Worm (Caenorhabditis elegans) whole organism, L2 larva: ENCODE results near the gene T04A6.3.

Experiments used
- C34F6.9 ChIP-seq: fragments of 150-350 bp; optimal IDR thresholded peaks from 2 replicates; lab custom pipeline; 2014; ENCODE audit warnings: missing biosample characterization, missing genetic modification characterization
- R02D3.7 ChIP-seq: fragments of 150-350 bp; optimal IDR thresholded peaks from 2 replicates; lab custom pipeline; 2014; ENCODE audit warnings: missing biosample characterization, missing genetic modification characterization
- Y55F3AM.14 ChIP-seq: fragments of 200-800 bp; sonication (Bioruptor generic); optimal IDR thresholded peaks from 2 replicates; lab custom pipeline; 2018; ENCODE audit warnings: mild to moderate bottlenecking, missing genetic modification characterization, missing compliant biosample characterization
- ZK546.5 ChIP-seq: sonication (generic microtip); optimal IDR thresholded peaks from 2 replicates; lab custom pipeline; 2017; ENCODE audit warnings: missing biosample characterization, missing genetic modification characterization
- aly-2 ChIP-seq: fragments of 150-350 bp; optimal IDR thresholded peaks from 2 replicates; lab custom pipeline; 2014; ENCODE audit warnings: missing biosample characterization, missing genetic modification characterization
- ama-1 ChIP-seq: fragments of 150-350 bp; optimal IDR thresholded peaks from 2 replicates; lab custom pipeline; 2018; ENCODE audit warnings: inconsistent platforms
- blmp-1 ChIP-seq: sonication (generic microtip); optimal IDR thresholded peaks from 2 replicates; lab custom pipeline; 2017; ENCODE audit warnings: missing genetic modification characterization, mild to moderate bottlenecking, missing compliant biosample characterization, antibody characterized with exemption, moderate library complexity; ENCODE audit not compliant: insufficient read depth
- ceh-16 ChIP-seq: fragments of 150-350 bp; optimal IDR thresholded peaks from 2 replicates; lab custom pipeline; 2014; ENCODE audit warnings: missing biosample characterization, missing genetic modification characterization
- ceh-82 ChIP-seq: fragments of 150-350 bp; optimal IDR thresholded peaks from 2 replicates; lab custom pipeline; 2014; ENCODE audit warnings: missing biosample characterization, missing genetic modification characterization
- dmd-4 ChIP-seq: sonication (generic microtip); optimal IDR thresholded peaks from 2 replicates; lab custom pipeline; 2017; ENCODE audit warnings: missing biosample characterization, missing genetic modification characterization
- egl-27 ChIP-seq: sonication (generic microtip); optimal IDR thresholded peaks from 3 replicates; lab custom pipeline; 2017; ENCODE audit warnings: missing biosample characterization, missing genetic modification reagents, missing genetic modification characterization
- elt-3 ChIP-seq: sonication (generic microtip); optimal IDR thresholded peaks from 2 replicates; lab custom pipeline; 2017; ENCODE audit warnings: missing biosample characterization, missing genetic modification characterization
- fos-1 ChIP-seq: fragments of 150-350 bp; optimal IDR thresholded peaks from 2 replicates; lab custom pipeline; 2014; ENCODE audit warnings: missing biosample characterization, missing genetic modification characterization
- gmeb-1 ChIP-seq: fragments of 150-350 bp; optimal IDR thresholded peaks from 2 replicates; lab custom pipeline; 2014; ENCODE audit warnings: missing biosample characterization, missing genetic modification characterization
- lin-11 ChIP-seq: fragments of 150-350 bp; sonication (generic microtip); optimal IDR thresholded peaks from 2 replicates; lab custom pipeline; 2014; ENCODE audit warnings: missing biosample characterization, missing genetic modification characterization, inconsistent platforms, mixed read lengths
- lin-39 ChIP-seq: fragments of 150-350 bp; optimal IDR thresholded peaks from 2 replicates; lab custom pipeline; 2014; ENCODE audit warnings: missing biosample characterization, missing genetic modification reagents, missing genetic modification characterization
- lsy-2 ChIP-seq, 2 experiments: fragments of 150-350 bp in 1 of 2; sonication (generic microtip) in 1 of 2; optimal IDR thresholded peaks; 2 replicates each; lab custom pipeline; 2014 to 2017; ENCODE audit warnings: missing biosample characterization in 2 of 2, missing genetic modification characterization in 2 of 2
- mbf-1 ChIP-seq: sonication (generic microtip); optimal IDR thresholded peaks from 2 replicates; lab custom pipeline; 2017; ENCODE audit warnings: missing biosample characterization, missing genetic modification characterization
- mdl-1 ChIP-seq, 2 experiments: fragments of 150-350 bp in 1 of 2; sonication (generic microtip) in 1 of 2; optimal IDR thresholded peaks; 2 replicates each; lab custom pipeline; 2017; ENCODE audit warnings: missing biosample characterization in 2 of 2, missing genetic modification characterization in 2 of 2
- nhr-10 ChIP-seq: sonication (generic microtip); optimal IDR thresholded peaks from 2 replicates; lab custom pipeline; 2017; ENCODE audit warnings: missing biosample characterization, missing genetic modification characterization
- nhr-12 ChIP-seq: fragments of 150-350 bp; optimal IDR thresholded peaks from 2 replicates; lab custom pipeline; 2014; ENCODE audit warnings: missing biosample characterization, missing genetic modification characterization
- nhr-129 ChIP-seq: fragments of 150-350 bp; optimal IDR thresholded peaks from 2 replicates; lab custom pipeline; 2014; ENCODE audit warnings: missing biosample characterization, missing genetic modification characterization
- nhr-21 ChIP-seq: fragments of 150-350 bp; optimal IDR thresholded peaks from 2 replicates; lab custom pipeline; 2014; ENCODE audit warnings: missing biosample characterization, missing genetic modification characterization
- nhr-237 ChIP-seq: fragments of 150-350 bp; optimal IDR thresholded peaks from 2 replicates; lab custom pipeline; 2014; ENCODE audit warnings: missing biosample characterization, missing genetic modification characterization
- nhr-25 ChIP-seq: fragments of 150-350 bp; sonication (generic microtip); optimal IDR thresholded peaks from 3 replicates; lab custom pipeline; 2014; ENCODE audit warnings: missing biosample characterization, missing genetic modification characterization
- peb-1 ChIP-seq: fragments of 150-350 bp; optimal IDR thresholded peaks from 2 replicates; lab custom pipeline; 2014; ENCODE audit warnings: missing biosample characterization, missing genetic modification characterization
- sem-4 ChIP-seq: fragments of 150-350 bp; optimal IDR thresholded peaks from 2 replicates; lab custom pipeline; 2014; ENCODE audit warnings: missing biosample characterization, missing genetic modification reagents, missing genetic modification characterization
- skn-1 ChIP-seq: sonication (generic microtip); optimal IDR thresholded peaks from 2 replicates; lab custom pipeline; 2017; ENCODE audit warnings: missing biosample characterization, missing genetic modification characterization
- sma-3 ChIP-seq: sonication (generic microtip); optimal IDR thresholded peaks from 2 replicates; lab custom pipeline; 2016; ENCODE audit warnings: missing genetic modification reagents, missing genetic modification characterization, missing compliant biosample characterization
- sma-9 ChIP-seq, 2 experiments: fragments of 150-350 bp in 1 of 2; sonication (generic microtip) in 1 of 2; optimal IDR thresholded peaks; 2 replicates each; lab custom pipeline; 2014 to 2016; ENCODE audit warnings: missing genetic modification characterization in 2 of 2, mild to moderate bottlenecking in 1 of 2, missing biosample characterization in 1 of 2, missing compliant biosample characterization in 1 of 2, missing genetic modification reagents in 1 of 2, moderate library complexity in 1 of 2
- unc-39 ChIP-seq: fragments of 150-350 bp; optimal IDR thresholded peaks from 2 replicates; lab custom pipeline; 2014; ENCODE audit warnings: missing biosample characterization, missing genetic modification characterization
- unc-55 ChIP-seq: fragments of 150-350 bp; sonication (generic microtip); optimal IDR thresholded peaks from 3 replicates; lab custom pipeline; 2014; ENCODE audit warnings: missing biosample characterization, missing genetic modification reagents, missing genetic modification characterization
- unc-62 ChIP-seq: fragments of 150-350 bp; optimal IDR thresholded peaks from 2 replicates; lab custom pipeline; 2014; ENCODE audit warnings: missing biosample characterization, missing genetic modification reagents, missing genetic modification characterization
- ztf-1 ChIP-seq: fragments of 200-800 bp; sonication (Bioruptor generic); conservative IDR thresholded peaks from 2 replicates; pipeline ENCODE4 v1.3.6; 2022; ENCODE audit warnings: missing genetic modification characterization, missing compliant biosample characterization
- ztf-11 ChIP-seq: sonication (generic microtip); optimal IDR thresholded peaks from 2 replicates; lab custom pipeline; 2017; ENCODE audit warnings: missing biosample characterization, missing genetic modification characterization
- ztf-4 ChIP-seq: fragments of 150-350 bp; optimal IDR thresholded peaks from 2 replicates; lab custom pipeline; 2014; ENCODE audit warnings: missing biosample characterization, missing genetic modification characterization

T04A6.3 gene

ce11 chrIII:7622922-7623321, 14.8 kb upstream of the T04A6.3 start:
- TF ChIP-seq lin-11 (tag; lab: Kevin White, UChicago) (no peak), lin-39 (tag; lab: Kevin White, UChicago) (no peak), fos-1 (tag; lab: Kevin White, UChicago) (peak; percentile 41), blmp-1 (tag; lab: Kevin White, UChicago) (no peak), nhr-237 (no peak), nhr-10 (tag; lab: Kevin White, UChicago) (no peak), sma-3 (GFP tag; lab: Kevin White, UChicago) (peak; percentile 20), sma-9 (GFP tag; optimal IDR thresholded peaks at IDR 0.05; lab: Kevin White, UChicago) (peak; percentile 47), sma-9 (tag; optimal IDR thresholded peaks at IDR 0.05; lab: Kevin White, UChicago) (no peak)

ce11 chrIII:7621355-7621754, 13.2 kb upstream of the T04A6.3 start:
- TF ChIP-seq nhr-237 (no peak), skn-1 (tag; lab: Kevin White, UChicago) (no peak), sma-3 (GFP tag; lab: Kevin White, UChicago) (no peak), gmeb-1 (tag; lab: Kevin White, UChicago) (no peak), aly-2 (tag; lab: Kevin White, UChicago) (no peak), lin-11 (tag; lab: Kevin White, UChicago) (no peak), nhr-25 (no peak), lsy-2 (tag; optimal IDR thresholded peaks at IDR 0.05; lab: Kevin White, UChicago) (no peak), peb-1 (tag; lab: Kevin White, UChicago) (no peak), nhr-12 (tag; lab: Kevin White, UChicago) (no peak), nhr-129 (tag; lab: Kevin White, UChicago) (no peak), unc-39 (tag; lab: Kevin White, UChicago) (no peak), ZK546.5 (tag; lab: Kevin White, UChicago) (no peak), elt-3 (no peak), ztf-4 (tag; lab: Kevin White, UChicago) (no peak)

ce11 chrIII:7619846-7620245, 11.7 kb upstream of the T04A6.3 start:
- TF ChIP-seq ztf-1 (no peak), dmd-4 (tag; lab: Kevin White, UChicago) (no peak), ceh-16 (tag; lab: Kevin White, UChicago) (no peak), unc-39 (tag; lab: Kevin White, UChicago) (no peak), ztf-11 (tag; lab: Kevin White, UChicago) (no peak), aly-2 (tag; lab: Kevin White, UChicago) (no peak), nhr-129 (tag; lab: Kevin White, UChicago) (no peak), unc-62 (GFP tag; lab: Kevin White, UChicago) (no peak), sma-9 (GFP tag; optimal IDR thresholded peaks at IDR 0.05; lab: Kevin White, UChicago) (no peak), sma-9 (tag; optimal IDR thresholded peaks at IDR 0.05; lab: Kevin White, UChicago) (no peak)

- TF ChIP-seq nhr-21 (tag; lab: Kevin White, UChicago) = peak; percentile 13
- TF ChIP-seq sma-3 (GFP tag; lab: Kevin White, UChicago) = peak; percentile 26
- TF ChIP-seq fos-1 (tag; lab: Kevin White, UChicago) = peak; percentile 5
- TF ChIP-seq egl-27 (tag; lab: Kevin White, UChicago) = peak; percentile 8
- TF ChIP-seq nhr-237 = no peak
These were observed 10.2 kb upstream of the T04A6.3 start for ce11 chrIII:7618294-7618693.

ce11 chrIII:7616228-7616627, 8.1 kb upstream of the T04A6.3 start, which contains the start of gene T04A6.1:
Gene T04A6.1, plus strand, starts transcription at chrIII:7616528.
- peak; percentile 61 for TF ChIP-seq unc-55
- TF ChIP-seq nhr-129 (tag; lab: Kevin White, UChicago) = peak; percentile 34
- peak; percentile 6 for TF ChIP-seq C34F6.9 (tag; lab: Kevin White, UChicago)
- TF ChIP-seq elt-3 = no peak
- no peak for TF ChIP-seq nhr-237
- TF ChIP-seq ama-1 (lab: Kevin White, UChicago) = no peak
- no peak for TF ChIP-seq sem-4 (tag; lab: Kevin White, UChicago)

ce11 chrIII:7614530-7614929, 6.4 kb upstream of the T04A6.3 start, which contains the start of gene T04A6.2:
Gene T04A6.2, plus strand, starts transcription at chrIII:7614830.
- TF ChIP-seq mdl-1 (tag; optimal IDR thresholded peaks at IDR 0.05; lab: Kevin White, UChicago) (no peak), aly-2 (tag; lab: Kevin White, UChicago) (no peak), unc-39 (tag; lab: Kevin White, UChicago) (no peak), ama-1 (lab: Kevin White, UChicago) (no peak), sem-4 (tag; lab: Kevin White, UChicago) (no peak), ceh-82 (tag; lab: Kevin White, UChicago) (no peak), nhr-21 (tag; lab: Kevin White, UChicago) (no peak), nhr-237 (no peak), C34F6.9 (tag; lab: Kevin White, UChicago) (no peak), ztf-4 (tag; lab: Kevin White, UChicago) (no peak), R02D3.7 (tag; lab: Kevin White, UChicago) (no peak), fos-1 (tag; lab: Kevin White, UChicago) (no peak), nhr-129 (tag; lab: Kevin White, UChicago) (no peak), nhr-25 (no peak), gmeb-1 (tag; lab: Kevin White, UChicago) (no peak), mbf-1 (no peak), sma-3 (GFP tag; lab: Kevin White, UChicago) (no peak), Y55F3AM.14 (GFP tag; lab: Kevin White, UChicago) (no peak)
